Fruit fly (Drosophila melanogaster) Kc167 (cell line): Measurements from ENCODE around the gene rgn.

Experiments used
- Myc ChIP-seq: fragments of >200 bp; optimal IDR thresholded peaks from 2 replicates; lab custom pipeline; 2017; ENCODE audit warnings: missing external identifiers
- Sin3A ChIP-seq: fragments of >200 bp; optimal IDR thresholded peaks from 2 replicates; lab custom pipeline; 2018; ENCODE audit warnings: missing external identifiers
- h ChIP-seq: fragments of >200 bp; optimal IDR thresholded peaks from 3 replicates; lab custom pipeline; 2018; ENCODE audit warnings: missing external identifiers
- insv ChIP-seq: fragments of >200 bp; optimal IDR thresholded peaks from 3 replicates; lab custom pipeline; 2018; ENCODE audit warnings: missing external identifiers
- psq ChIP-seq: fragments of >200 bp; optimal IDR thresholded peaks from 2 replicates; lab custom pipeline; 2017; ENCODE audit warnings: missing external identifiers
- ttk ChIP-seq: sonication (Bioruptor generic); optimal IDR thresholded peaks from 2 replicates; lab custom pipeline; 2017; ENCODE audit warnings: missing external identifiers

rgn gene

dm6 chr3L:21371230-21371629 is 11.1 kb upstream of the rgn start:
- TF ChIP-seq Sin3A (lab: Kevin White, UChicago): no peak
- no peak for TF ChIP-seq psq
- no peak for TF ChIP-seq Myc (lab: Kevin White, UChicago)
- no peak for TF ChIP-seq insv
- no peak for TF ChIP-seq ttk (lab: Kevin White, UChicago)
- TF ChIP-seq h (lab: Kevin White, UChicago): no peak

- TF ChIP-seq Myc (lab: Kevin White, UChicago): no peak
- TF ChIP-seq Sin3A (lab: Kevin White, UChicago): no peak
- no peak for TF ChIP-seq h (lab: Kevin White, UChicago)
- no peak for TF ChIP-seq psq
- TF ChIP-seq ttk (lab: Kevin White, UChicago): no peak
- TF ChIP-seq insv: no peak
Measured at dm6 chr3L:21380126-21380525, 2.2 kb upstream of the rgn start.

dm6 chr3L:21380581-21381175 is 1.6 kb upstream of the rgn start:
- no peak for TF ChIP-seq Myc (lab: Kevin White, UChicago)
- TF ChIP-seq h (lab: Kevin White, UChicago): no peak

- TF ChIP-seq psq (no peak), h (lab: Kevin White, UChicago) (no peak), Sin3A (lab: Kevin White, UChicago) (no peak), insv (no peak), Myc (lab: Kevin White, UChicago) (no peak), ttk (lab: Kevin White, UChicago) (no peak)
Measured at dm6 chr3L:21381746-21382145, 555 bp upstream of the rgn start.

dm6 chr3L:21383440-21383839 is 1.1 kb downstream of the rgn start:
- no peak for TF ChIP-seq Myc (lab: Kevin White, UChicago)

dm6 chr3L:21385699-21386098 is 3.4 kb downstream of the rgn start:
- TF ChIP-seq insv: no peak
- TF ChIP-seq Sin3A (lab: Kevin White, UChicago): no peak
- no peak for TF ChIP-seq ttk (lab: Kevin White, UChicago)
- no peak for TF ChIP-seq psq
- TF ChIP-seq Myc (lab: Kevin White, UChicago): no peak
- no peak for TF ChIP-seq h (lab: Kevin White, UChicago)

dm6 chr3L:21386917-21387316 is 4.6 kb downstream of the rgn start:
- TF ChIP-seq insv (no peak), psq (no peak), h (lab: Kevin White, UChicago) (no peak), Sin3A (lab: Kevin White, UChicago) (no peak), ttk (lab: Kevin White, UChicago) (no peak), Myc (lab: Kevin White, UChicago) (no peak)

dm6 chr3L:21388824-21389223 is 6.5 kb downstream of the rgn start:
- TF ChIP-seq h (lab: Kevin White, UChicago) (no peak), ttk (lab: Kevin White, UChicago) (no peak), psq (no peak), Myc (lab: Kevin White, UChicago) (no peak), Sin3A (lab: Kevin White, UChicago) (no peak), insv (no peak)

dm6 chr3L:21389758-21390157 is 7.5 kb downstream of the rgn start:
- TF ChIP-seq insv (no peak), ttk (lab: Kevin White, UChicago) (no peak), psq (no peak), Myc (lab: Kevin White, UChicago) (no peak), Sin3A (lab: Kevin White, UChicago) (no peak), h (lab: Kevin White, UChicago) (no peak)

dm6 chr3L:21390431-21390830 is 8.1 kb downstream of the rgn start:
- no peak for TF ChIP-seq Sin3A (lab: Kevin White, UChicago)
- TF ChIP-seq psq: no peak

- TF ChIP-seq Myc (lab: Kevin White, UChicago) (no peak), Sin3A (lab: Kevin White, UChicago) (no peak), h (lab: Kevin White, UChicago) (no peak), ttk (lab: Kevin White, UChicago) (no peak)
Measured at dm6 chr3L:21398156-21398555, 15.9 kb downstream of the rgn start.

- TF ChIP-seq Sin3A (lab: Kevin White, UChicago): no peak
Measured at dm6 chr3L:21400206-21400605, 17.9 kb downstream of the rgn start.

dm6 chr3L:21402552-21402951 is 20.3 kb downstream of the rgn start:
- TF ChIP-seq psq (no peak), Sin3A (lab: Kevin White, UChicago) (no peak), Myc (lab: Kevin White, UChicago) (no peak), ttk (lab: Kevin White, UChicago) (no peak), h (lab: Kevin White, UChicago) (no peak), insv (no peak)

dm6 chr3L:21406638-21407037 is 24.3 kb downstream of the rgn start, which contains the start of gene sa:
Gene sa, minus strand, starts transcription at chr3L:21406738.
- no peak for TF ChIP-seq h (lab: Kevin White, UChicago)
- TF ChIP-seq ttk (lab: Kevin White, UChicago): no peak
- no peak for TF ChIP-seq insv
- TF ChIP-seq Myc (lab: Kevin White, UChicago): no peak
- no peak for TF ChIP-seq psq
- no peak for TF ChIP-seq Sin3A (lab: Kevin White, UChicago)
